Worm (Caenorhabditis elegans) whole organism, young adult: Measurements from ENCODE around the gene cox-16.

Experiments
- F57A8.1 ChIP-seq: fragments of 200-800 bp; sonication (Bioruptor generic); optimal IDR thresholded peaks from 2 replicates; lab custom pipeline; 2018; ENCODE audit warnings: mild to moderate bottlenecking, missing genetic modification characterization, moderate library complexity, missing compliant biosample characterization
- ceh-40 ChIP-seq: fragments of 200-800 bp; sonication (Bioruptor generic); IDR thresholded peaks from 2 replicates; pipeline ENCODE4 v1.3.6; 2022; ENCODE audit warnings: missing genetic modification characterization, missing compliant biosample characterization
- nfya-1 ChIP-seq: sonication (generic microtip); optimal IDR thresholded peaks from 2 replicates; lab custom pipeline; 2017; ENCODE audit warnings: antibody characterized with exemption, missing compliant biosample characterization, missing genetic modification characterization, borderline replicate concordance; ENCODE audit not compliant: insufficient read depth

DNA sequence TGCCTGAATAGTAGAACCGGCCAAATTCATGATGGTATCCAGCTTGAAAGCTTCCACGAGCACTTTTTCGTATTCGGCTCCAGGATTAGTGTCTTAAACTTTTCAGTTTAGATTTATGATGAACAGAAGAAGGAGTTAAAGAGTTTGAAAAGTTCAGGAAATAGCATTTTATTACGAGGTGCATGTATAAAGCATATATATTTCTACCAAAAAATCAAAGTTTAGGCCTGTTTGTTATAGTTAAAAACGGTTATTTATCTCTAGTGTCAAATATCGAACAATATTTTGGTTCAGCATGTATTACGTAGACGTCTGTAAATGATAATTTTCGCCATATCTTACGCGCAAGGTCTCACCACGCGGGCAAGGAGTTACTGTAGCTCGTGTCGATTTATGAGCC is 45.3 kb upstream of the cox-16 start, which contains the start of gene klc-2:
- TF ChIP-seq F57A8.1 (GFP tag; lab: Kevin White, UChicago) = no peak
- no peak for TF ChIP-seq ceh-40 (GFP tag; lab: Robert Waterston, UW)
- no peak for TF ChIP-seq nfya-1 (tag; lab: Kevin White, UChicago)
